Worm (Caenorhabditis elegans): ENCODE results near the gene F45H10.5.
A peak's percentile ranks its signal among the peaks of the same experiment; 100 is the strongest.

F45H10.5 gene

DNA sequence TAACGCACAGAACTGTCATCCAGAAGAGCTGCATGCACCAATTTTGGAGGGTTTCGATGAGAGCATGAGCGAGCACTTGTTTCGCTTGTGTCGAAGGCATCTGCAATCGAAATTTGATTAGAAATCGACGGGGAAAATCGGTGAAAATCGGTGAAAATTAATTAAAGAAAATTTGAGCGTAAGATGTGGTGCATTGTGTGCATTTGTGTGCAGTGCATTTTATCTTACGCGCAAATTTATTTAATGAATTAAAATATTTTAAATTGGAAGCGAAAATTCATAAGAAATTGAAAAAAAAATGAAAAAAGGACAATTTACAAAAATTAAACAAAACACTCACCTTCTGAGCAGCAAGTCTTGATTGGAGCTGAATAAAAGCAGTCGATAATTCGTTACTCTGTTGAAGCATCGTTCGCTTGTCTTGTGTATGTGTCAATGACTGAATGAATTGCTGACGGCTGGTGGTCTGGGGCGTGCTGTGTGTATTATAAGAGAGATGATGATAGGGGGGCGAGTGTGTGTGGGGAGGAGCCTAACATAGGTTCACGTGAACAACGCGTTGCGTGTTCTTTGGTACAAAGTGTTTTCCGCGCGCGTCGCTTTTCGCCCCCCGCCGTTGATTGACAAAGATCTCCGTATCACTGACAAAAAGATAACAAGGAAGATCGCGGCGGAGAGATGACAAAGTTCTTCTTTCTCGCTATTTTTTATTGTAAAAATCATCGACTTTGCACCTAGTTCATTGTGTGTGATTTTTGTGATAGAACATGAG is 39.9 kb upstream of the F45H10.5 start (continued):
- TF ChIP-seq nhr-77 (tag; optimal IDR thresholded peaks at IDR 0.05) = no peak
- TF ChIP-seq lin-14 (GFP tag; optimal IDR thresholded peaks at IDR 0.05) = peak; percentile 95
- no peak for TF ChIP-seq ces-1 (GFP tag; optimal IDR thresholded peaks at IDR 0.05)
- TF ChIP-seq unc-62 (GFP tag; optimal IDR thresholded peaks at IDR 0.05) = no peak
- TF ChIP-seq blmp-1 (tag; optimal IDR thresholded peaks at IDR 0.05) = peak; percentile 75

DNA sequence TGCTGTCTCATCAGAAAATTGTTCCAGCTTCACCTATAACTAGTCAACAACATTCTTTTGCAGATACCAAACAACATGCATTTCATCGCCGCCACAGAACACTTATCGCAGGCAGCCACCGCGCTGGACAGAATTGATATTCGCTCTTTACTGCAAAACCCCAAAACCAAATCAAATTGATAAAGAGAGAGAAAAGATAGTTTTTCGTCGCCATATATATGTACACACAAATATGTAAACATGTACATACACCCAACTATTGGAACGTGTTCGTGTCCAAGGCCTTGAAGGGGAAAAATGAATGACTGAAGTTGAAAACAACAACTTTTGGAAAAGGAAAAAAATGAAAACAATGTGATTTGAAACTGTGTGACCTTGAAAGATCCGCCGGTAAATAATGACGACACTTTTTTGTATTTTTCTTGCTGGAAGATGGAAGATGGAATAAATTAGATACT is 36.3 kb upstream of the F45H10.5 start:
- TF ChIP-seq vab-15 (tag; optimal IDR thresholded peaks at IDR 0.05) (no peak), elt-2 (tag; optimal IDR thresholded peaks at IDR 0.05) (peak; percentile 73), lin-14 (GFP tag; optimal IDR thresholded peaks at IDR 0.05) (peak; percentile 54), ets-5 (GFP tag; IDR thresholded peaks at IDR 0.05) (no peak), mep-1 (tag; optimal IDR thresholded peaks at IDR 0.05) (peak; percentile 60), nhr-71 (tag; optimal IDR thresholded peaks at IDR 0.05) (no peak), blmp-1 (tag; optimal IDR thresholded peaks at IDR 0.05) (peak; percentile 26), sup-37 (GFP tag; optimal IDR thresholded peaks at IDR 0.05) (no peak), C34B4.2 (tag; optimal IDR thresholded peaks at IDR 0.05) (no peak), fkh-8 (tag; optimal IDR thresholded peaks at IDR 0.05) (no peak), ces-1 (GFP tag; optimal IDR thresholded peaks at IDR 0.05) (no peak), mdl-1 (tag; optimal IDR thresholded peaks at IDR 0.05) (peak in 1 of 2 experiments; percentile 4), ceh-82 (tag; optimal IDR thresholded peaks at IDR 0.05) (no peak), xbp-1 (tag; optimal IDR thresholded peaks at IDR 0.05) (no peak), nhr-85 (tag) (peak; percentile 88), C16A3.4 (tag; optimal IDR thresholded peaks at IDR 0.05) (no peak), sox-4 (tag; optimal IDR thresholded peaks at IDR 0.05) (no peak), jun-1 (tag; optimal IDR thresholded peaks at IDR 0.05) (no peak), lsy-2 (tag; optimal IDR thresholded peaks at IDR 0.05) (peak in 1 of 2 experiments; percentile 0), nhr-11 (tag; optimal IDR thresholded peaks at IDR 0.05) (no peak), ceh-8 (GFP tag; optimal IDR thresholded peaks at IDR 0.05) (no peak), nhr-19 (GFP tag; conservative IDR thresholded peaks at IDR 0.05) (no peak), lir-3 (tag; optimal IDR thresholded peaks at IDR 0.05; ENCODE audit: poor library complexity) (no peak)

ce11 chrII:13467838-13468389 is 33.8 kb upstream of the F45H10.5 start:
- no peak for TF ChIP-seq ztf-4 (tag; optimal IDR thresholded peaks at IDR 0.05)
- peak; percentile 30 for TF ChIP-seq nhr-71 (tag; optimal IDR thresholded peaks at IDR 0.05)
- TF ChIP-seq C04F5.9 (tag; optimal IDR thresholded peaks at IDR 0.05) = no peak
- TF ChIP-seq pqm-1 (tag; optimal IDR thresholded peaks at IDR 0.05) = peak; percentile 97
- no peak for TF ChIP-seq nhr-237 (tag; optimal IDR thresholded peaks at IDR 0.05)
- TF ChIP-seq tlp-1 (tag; optimal IDR thresholded peaks at IDR 0.05) = peak; percentile 49
- peak in 1 of 2 experiments; percentile 4 for TF ChIP-seq mdl-1 (tag; optimal IDR thresholded peaks at IDR 0.05)
- no peak for TF ChIP-seq unc-98 (GFP tag; IDR thresholded peaks at IDR 0.05)
- no peak for TF ChIP-seq lin-15B (tag; optimal IDR thresholded peaks at IDR 0.05)
- no peak for TF ChIP-seq ceh-88 (GFP tag; IDR thresholded peaks at IDR 0.05)
- peak in 1 of 2 experiments; percentile 11 for TF ChIP-seq lin-35 (GFP tag; optimal IDR thresholded peaks at IDR 0.05)
- peak; percentile 27; the same call in 1 of the 2 replicates for TF ChIP-seq nhr-19 (GFP tag; conservative IDR thresholded peaks at IDR 0.05)
- TF ChIP-seq efl-1 (optimal IDR thresholded peaks at IDR 0.05) = no peak
- TF ChIP-seq efl-1 (GFP tag; optimal IDR thresholded peaks at IDR 0.05 in 1 of 2) = peak in 1 of 2 experiments; percentile 66
- TF ChIP-seq nhr-20 (tag; optimal IDR thresholded peaks at IDR 0.05) = peak; percentile 42
- no peak for TF ChIP-seq blmp-1 (tag; optimal IDR thresholded peaks at IDR 0.05)
- peak; percentile 97 for TF ChIP-seq elt-2 (tag; optimal IDR thresholded peaks at IDR 0.05)
- no peak for TF ChIP-seq nhr-77 (tag; optimal IDR thresholded peaks at IDR 0.05)
- TF ChIP-seq nhr-90 (tag; optimal IDR thresholded peaks at IDR 0.05; ENCODE audit: poor library complexity) = no peak
- TF ChIP-seq F16B12.6 (tag; optimal IDR thresholded peaks at IDR 0.05) = no peak
- TF ChIP-seq fkh-4 (tag; optimal IDR thresholded peaks at IDR 0.05; ENCODE audit: borderline replicate concordance) = no peak
- no peak for TF ChIP-seq fos-1 (tag; optimal IDR thresholded peaks at IDR 0.05)
- TF ChIP-seq lin-14 (GFP tag; optimal IDR thresholded peaks at IDR 0.05) = peak; percentile 26
- no peak for TF ChIP-seq zag-1 (tag; optimal IDR thresholded peaks at IDR 0.05)
